Worm (Caenorhabditis elegans): ENCODE measurements around the gene F46G10.1.

Gene F46G10.1

DNA sequence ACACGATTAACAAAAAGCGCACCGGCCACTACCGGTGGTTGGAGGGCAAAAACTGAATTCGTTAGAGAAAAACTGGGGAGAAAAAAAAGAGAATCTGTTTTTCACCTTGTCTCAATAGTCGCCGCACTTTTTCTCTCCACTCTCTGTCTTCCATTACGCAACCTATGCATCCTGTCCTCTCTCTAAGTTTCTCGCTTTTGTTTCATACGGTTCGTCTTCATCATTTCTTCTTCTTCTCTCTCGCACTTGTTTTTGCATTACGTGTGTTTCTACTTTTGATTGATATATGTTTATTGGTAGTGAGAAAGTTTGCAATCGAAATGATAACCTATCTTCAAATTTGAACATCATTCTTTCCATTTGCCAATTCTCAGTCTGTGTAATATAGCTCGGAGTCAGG lies 9.0 kb upstream of the F46G10.1 start (continued):
- TF ChIP-seq crh-2 (tag; optimal IDR thresholded peaks at IDR 0.05), result peak; percentile 66
- TF ChIP-seq lsy-2 (tag; optimal IDR thresholded peaks at IDR 0.05), result peak in 1 of 2 experiments; percentile 34
- no peak for TF ChIP-seq unc-39 (tag; optimal IDR thresholded peaks at IDR 0.05)
- no peak for TF ChIP-seq ZK546.5 (tag; optimal IDR thresholded peaks at IDR 0.05)
- peak; percentile 57 for TF ChIP-seq sem-4 (tag; optimal IDR thresholded peaks at IDR 0.05)
- TF ChIP-seq ama-1 (optimal IDR thresholded peaks at IDR 0.05), result no peak

DNA sequence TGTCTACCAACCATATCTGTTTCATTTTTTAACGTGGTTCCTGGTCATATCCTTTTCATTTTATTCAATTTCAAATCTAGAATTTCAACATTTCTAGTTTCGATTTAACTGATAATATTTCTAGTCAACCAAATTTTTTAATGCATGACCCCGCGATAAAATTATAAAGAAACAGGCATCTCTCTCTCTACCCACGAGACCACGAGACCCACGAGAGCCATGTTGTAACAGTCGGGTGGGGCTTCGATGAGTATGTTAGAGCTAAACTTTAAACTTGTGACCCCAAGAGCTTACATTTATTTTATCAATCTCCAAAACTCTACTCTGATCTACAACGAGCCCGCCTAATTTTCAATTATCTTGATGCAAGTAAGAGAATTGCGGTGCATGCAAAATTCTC lies 6.8 kb upstream of the F46G10.1 start:
- TF ChIP-seq nhr-129 (tag; optimal IDR thresholded peaks at IDR 0.05) (peak; percentile 27), egl-27 (tag; optimal IDR thresholded peaks at IDR 0.05) (no peak), sma-9 (GFP tag; optimal IDR thresholded peaks at IDR 0.05) (peak; percentile 1), sma-9 (tag; optimal IDR thresholded peaks at IDR 0.05) (no peak)

DNA sequence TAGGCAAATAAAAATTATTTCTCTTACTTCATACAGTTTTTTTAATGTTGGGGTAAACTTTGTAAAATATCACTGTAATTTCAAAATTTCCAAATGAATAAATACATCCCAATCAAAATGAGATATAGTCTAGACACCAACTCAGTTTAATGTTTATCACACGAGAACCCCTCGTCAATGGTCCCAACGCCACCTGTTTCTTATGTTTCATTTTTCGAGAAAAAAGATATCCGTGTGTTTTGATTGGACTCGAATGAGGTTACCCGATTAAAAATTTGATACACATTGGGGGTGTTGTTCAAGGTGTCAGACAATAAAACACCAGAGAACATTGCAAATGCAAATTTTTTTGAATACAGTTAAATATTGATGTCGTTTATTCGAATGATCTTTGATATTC lies 6.0 kb upstream of the F46G10.1 start:
- TF ChIP-seq lsy-2 (tag; optimal IDR thresholded peaks at IDR 0.05) (peak in 1 of 2 experiments; percentile 23), nhr-129 (tag; optimal IDR thresholded peaks at IDR 0.05) (peak; percentile 2), lin-39 (tag; optimal IDR thresholded peaks at IDR 0.05) (no peak)

DNA sequence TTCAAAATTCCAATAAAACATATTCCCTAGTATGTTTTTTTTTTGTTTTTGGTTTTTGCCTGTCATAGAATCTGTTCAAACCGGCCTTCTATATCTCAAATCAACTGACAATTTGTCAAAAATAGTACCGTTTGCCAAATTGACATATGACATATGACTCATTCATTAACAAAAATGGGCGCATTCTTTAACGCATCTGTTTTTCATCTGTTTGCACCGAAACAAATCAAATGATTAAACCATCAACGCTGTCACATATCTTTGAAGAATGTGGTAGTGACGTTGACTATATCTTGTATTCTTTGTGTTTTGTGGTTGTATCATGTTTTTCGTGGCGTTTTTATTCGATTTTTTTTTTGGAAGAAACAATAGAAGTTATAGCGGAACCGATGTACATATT lies 3.5 kb upstream of the F46G10.1 start:
- TF ChIP-seq nhr-25 (tag; optimal IDR thresholded peaks at IDR 0.05) (peak; percentile 77), mab-5 (tag; optimal IDR thresholded peaks at IDR 0.05) (peak; percentile 23), sma-3 (GFP tag; optimal IDR thresholded peaks at IDR 0.05) (peak; percentile 76), sma-9 (GFP tag; optimal IDR thresholded peaks at IDR 0.05) (peak; percentile 59), sma-9 (tag; optimal IDR thresholded peaks at IDR 0.05) (no peak), unc-62 (GFP tag; optimal IDR thresholded peaks at IDR 0.05) (no peak), nhr-21 (tag; optimal IDR thresholded peaks at IDR 0.05) (peak; percentile 33), fos-1 (tag; optimal IDR thresholded peaks at IDR 0.05) (peak; percentile 2), nhr-10 (tag; optimal IDR thresholded peaks at IDR 0.05) (no peak), nhr-23 (tag; optimal IDR thresholded peaks at IDR 0.05) (no peak)

DNA sequence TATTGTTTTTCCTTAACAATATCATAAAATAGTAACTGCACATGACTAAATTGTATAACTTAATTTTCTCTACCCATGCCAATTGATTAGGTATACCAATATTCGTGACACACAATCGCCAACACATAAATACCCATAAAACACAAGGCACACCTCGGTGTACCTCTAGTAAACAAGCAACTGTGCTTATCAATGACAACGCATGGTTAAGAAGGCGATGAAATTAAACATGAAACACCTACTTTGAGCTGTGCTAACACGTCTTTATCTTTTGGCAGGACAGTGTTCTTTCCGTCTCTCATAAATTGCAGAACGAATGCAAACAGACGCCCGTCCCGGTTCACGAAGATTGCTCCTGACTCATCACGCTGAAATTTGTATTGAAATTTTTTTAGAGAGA lies 792 bp downstream of the F46G10.1 start:
- TF ChIP-seq sma-3 (GFP tag; optimal IDR thresholded peaks at IDR 0.05) (peak; percentile 11), F13H6.1 (tag; optimal IDR thresholded peaks at IDR 0.05) (peak; percentile 21), gmeb-1 (tag; optimal IDR thresholded peaks at IDR 0.05) (peak; percentile 53), dmd-4 (tag; optimal IDR thresholded peaks at IDR 0.05) (no peak), fos-1 (tag; optimal IDR thresholded peaks at IDR 0.05) (peak; percentile 96), sma-9 (GFP tag; optimal IDR thresholded peaks at IDR 0.05) (peak; percentile 73), sma-9 (tag; optimal IDR thresholded peaks at IDR 0.05) (no peak), sem-4 (tag; optimal IDR thresholded peaks at IDR 0.05) (no peak), nhr-129 (tag; optimal IDR thresholded peaks at IDR 0.05) (peak; percentile 14), lsy-2 (tag; optimal IDR thresholded peaks at IDR 0.05) (peak in 1 of 2 experiments; percentile 1), crh-2 (tag; optimal IDR thresholded peaks at IDR 0.05) (peak; percentile 83)

DNA sequence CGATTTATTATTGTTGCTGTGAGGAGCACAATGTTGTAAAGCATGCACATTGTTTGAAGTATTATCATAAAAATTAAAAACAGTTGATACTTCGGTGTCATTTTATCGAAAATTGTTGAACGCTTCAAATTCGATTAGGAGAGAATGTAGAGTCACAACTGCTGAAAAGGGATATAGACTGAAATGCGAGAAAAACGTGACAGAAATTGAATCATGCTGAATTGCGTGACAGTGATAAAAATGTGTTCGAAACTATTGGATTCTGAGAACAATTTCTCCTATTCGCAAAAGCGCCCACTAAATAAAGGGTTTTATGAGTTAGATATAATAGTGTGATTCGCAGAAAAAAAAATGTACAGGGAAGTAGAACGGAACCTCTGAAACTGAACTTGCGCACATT lies 2.8 kb downstream of the F46G10.1 start, which contains the start of gene srxa-8:
Gene srxa-8, minus strand, starts transcription at position 101 of the 400 bp plus-strand sequence.
- TF ChIP-seq ztf-1 (GFP tag; conservative IDR thresholded peaks at IDR 0.05) (no peak), sma-9 (GFP tag; optimal IDR thresholded peaks at IDR 0.05) (no peak), sma-9 (tag; optimal IDR thresholded peaks at IDR 0.05) (no peak)

DNA sequence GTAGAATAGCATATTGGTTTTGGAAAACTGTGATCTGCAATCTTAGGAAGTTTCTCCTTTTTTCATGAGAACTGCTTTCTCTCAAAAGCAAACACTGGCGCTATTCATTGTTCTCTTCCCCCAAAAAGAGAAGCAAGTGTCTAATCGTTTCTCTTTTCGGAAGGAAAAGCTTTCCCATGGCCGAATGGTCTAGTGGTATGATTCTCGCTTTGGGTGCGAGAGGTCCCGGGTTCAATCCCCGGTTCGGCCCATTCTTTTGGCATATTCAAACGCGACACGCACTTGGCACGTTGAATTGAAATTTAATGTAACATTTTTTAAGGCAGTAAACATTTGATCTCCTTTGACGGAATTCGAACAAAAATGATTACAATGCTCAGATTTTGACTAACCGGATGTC lies 3.7 kb downstream of the F46G10.1 start:
- peak; percentile 14 for TF ChIP-seq unc-55 (GFP tag; optimal IDR thresholded peaks at IDR 0.05)
- TF ChIP-seq mdl-1 (tag; optimal IDR thresholded peaks at IDR 0.05), result no peak

DNA sequence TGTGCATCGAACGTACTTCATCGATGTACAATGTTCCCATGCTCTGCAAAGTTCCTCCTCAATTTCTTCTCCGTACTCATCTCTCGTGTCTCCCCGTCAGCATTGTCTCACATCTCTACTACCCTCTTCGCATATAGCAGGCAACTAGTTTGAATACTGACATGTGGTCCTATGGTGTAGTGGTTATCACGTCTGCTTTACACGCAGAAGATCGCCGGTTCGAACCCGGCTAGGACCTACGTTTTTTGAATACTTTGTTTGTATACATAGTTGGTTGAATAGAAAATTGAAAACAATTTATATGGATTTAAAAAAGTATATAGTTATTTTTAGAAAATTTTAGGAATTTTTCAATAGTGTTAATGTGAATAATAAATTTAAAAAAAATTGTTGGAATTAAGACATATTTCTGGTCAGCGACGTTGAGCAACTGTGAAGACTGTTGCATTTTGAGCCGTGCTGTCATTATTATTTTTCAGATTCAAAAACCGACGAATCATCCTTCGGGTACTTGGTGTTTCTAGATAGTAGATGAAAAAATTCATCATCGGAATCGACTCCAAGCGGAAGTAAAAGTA lies 4.6 kb downstream of the F46G10.1 start:
- TF ChIP-seq sma-9 (GFP tag; optimal IDR thresholded peaks at IDR 0.05) (peak; percentile 89), sma-9 (tag; optimal IDR thresholded peaks at IDR 0.05) (no peak), ztf-11 (tag; optimal IDR thresholded peaks at IDR 0.05) (no peak), elt-3 (tag; optimal IDR thresholded peaks at IDR 0.05) (no peak), sma-3 (GFP tag; optimal IDR thresholded peaks at IDR 0.05) (peak; percentile 75), aly-2 (tag; optimal IDR thresholded peaks at IDR 0.05) (no peak), ztf-4 (tag; optimal IDR thresholded peaks at IDR 0.05) (peak; percentile 43), nhr-11 (tag; optimal IDR thresholded peaks at IDR 0.05) (no peak), lin-13 (GFP tag; optimal IDR thresholded peaks at IDR 0.05) (peak; percentile 75), nhr-23 (tag; optimal IDR thresholded peaks at IDR 0.05) (no peak), lin-39 (tag; optimal IDR thresholded peaks at IDR 0.05) (no peak), Y55F3AM.14 (GFP tag; optimal IDR thresholded peaks at IDR 0.05) (peak; percentile 73), nhr-25 (tag; optimal IDR thresholded peaks at IDR 0.05) (no peak), unc-62 (GFP tag; optimal IDR thresholded peaks at IDR 0.05) (no peak), zag-1 (tag; optimal IDR thresholded peaks at IDR 0.05) (peak; percentile 65), alr-1 (tag; optimal IDR thresholded peaks at IDR 0.05) (no peak), F13H6.1 (tag; optimal IDR thresholded peaks at IDR 0.05) (peak; percentile 75), nhr-21 (tag; optimal IDR thresholded peaks at IDR 0.05) (peak; percentile 89), nhr-129 (tag; optimal IDR thresholded peaks at IDR 0.05) (peak; percentile 93), nhr-77 (tag; optimal IDR thresholded peaks at IDR 0.05) (no peak), ceh-16 (tag; optimal IDR thresholded peaks at IDR 0.05) (peak; percentile 36), nhr-6 (tag; optimal IDR thresholded peaks at IDR 0.05) (peak; percentile 73), ZK546.5 (tag; optimal IDR thresholded peaks at IDR 0.05) (no peak), dmd-4 (tag; optimal IDR thresholded peaks at IDR 0.05) (no peak)

All from whole organism, L2 larva.